Worm (Caenorhabditis elegans) whole organism, L2 larva: ENCODE results near the gene far-5.

Experiments
- ZK546.5 ChIP-seq: sonication (generic microtip); optimal IDR thresholded peaks from 2 replicates; lab custom pipeline; 2017; ENCODE audit warnings: missing biosample characterization, missing genetic modification characterization
- alr-1 ChIP-seq: fragments of 150-350 bp; optimal IDR thresholded peaks from 2 replicates; lab custom pipeline; 2014; ENCODE audit warnings: missing biosample characterization, missing genetic modification characterization
- ama-1 ChIP-seq: fragments of 150-350 bp; optimal IDR thresholded peaks from 2 replicates; lab custom pipeline; 2018; ENCODE audit warnings: inconsistent platforms
- ceh-82 ChIP-seq: fragments of 150-350 bp; optimal IDR thresholded peaks from 2 replicates; lab custom pipeline; 2014; ENCODE audit warnings: missing biosample characterization, missing genetic modification characterization
- fos-1 ChIP-seq: fragments of 150-350 bp; optimal IDR thresholded peaks from 2 replicates; lab custom pipeline; 2014; ENCODE audit warnings: missing biosample characterization, missing genetic modification characterization
- lin-13 ChIP-seq: fragments of 150-350 bp; optimal IDR thresholded peaks from 2 replicates; lab custom pipeline; 2014; ENCODE audit warnings: missing biosample characterization, missing genetic modification reagents, missing genetic modification characterization
- lin-39 ChIP-seq: fragments of 150-350 bp; optimal IDR thresholded peaks from 2 replicates; lab custom pipeline; 2014; ENCODE audit warnings: missing biosample characterization, missing genetic modification reagents, missing genetic modification characterization
- lsy-2 ChIP-seq, 2 experiments: fragments of 150-350 bp in 1 of 2; sonication (generic microtip) in 1 of 2; optimal IDR thresholded peaks; 2 replicates each; lab custom pipeline; 2014 to 2017; ENCODE audit warnings: missing biosample characterization in 2 of 2, missing genetic modification characterization in 2 of 2
- nhr-11 ChIP-seq: fragments of 150-350 bp; optimal IDR thresholded peaks from 2 replicates; lab custom pipeline; 2014; ENCODE audit warnings: missing biosample characterization, missing genetic modification characterization
- peb-1 ChIP-seq: fragments of 150-350 bp; optimal IDR thresholded peaks from 2 replicates; lab custom pipeline; 2014; ENCODE audit warnings: missing biosample characterization, missing genetic modification characterization
- sma-9 ChIP-seq, 2 experiments: fragments of 150-350 bp in 1 of 2; sonication (generic microtip) in 1 of 2; optimal IDR thresholded peaks; 2 replicates each; lab custom pipeline; 2014 to 2016; ENCODE audit warnings: missing genetic modification characterization in 2 of 2, mild to moderate bottlenecking in 1 of 2, missing biosample characterization in 1 of 2, missing compliant biosample characterization in 1 of 2, missing genetic modification reagents in 1 of 2, moderate library complexity in 1 of 2
- unc-39 ChIP-seq: fragments of 150-350 bp; optimal IDR thresholded peaks from 2 replicates; lab custom pipeline; 2014; ENCODE audit warnings: missing biosample characterization, missing genetic modification characterization
- unc-55 ChIP-seq: fragments of 150-350 bp; sonication (generic microtip); optimal IDR thresholded peaks from 3 replicates; lab custom pipeline; 2014; ENCODE audit warnings: missing biosample characterization, missing genetic modification reagents, missing genetic modification characterization
- ztf-11 ChIP-seq: sonication (generic microtip); optimal IDR thresholded peaks from 2 replicates; lab custom pipeline; 2017; ENCODE audit warnings: missing biosample characterization, missing genetic modification characterization

DNA sequence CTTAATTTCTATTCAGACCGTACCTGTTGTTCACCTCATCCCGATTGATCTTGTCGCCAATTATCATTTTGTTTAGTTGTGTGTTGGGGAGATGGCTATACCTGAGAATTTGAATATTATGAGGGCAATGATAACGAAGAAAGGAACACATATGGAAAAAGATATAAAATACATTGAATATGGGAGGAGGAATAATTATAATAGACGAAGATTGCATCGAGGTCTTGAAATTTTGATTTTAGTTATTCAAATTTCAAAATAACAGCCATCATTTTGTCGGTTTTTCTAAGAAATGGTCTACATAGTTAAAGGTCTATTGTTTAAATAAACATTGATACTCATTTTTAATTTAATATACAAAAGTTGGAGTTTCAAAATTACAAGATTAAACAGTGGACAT, 8.3 kb upstream of the far-5 start, which contains the start of gene shw-3:
- TF ChIP-seq ZK546.5 (no peak), alr-1 (tag; lab: Kevin White, UChicago) (no peak), unc-39 (tag; lab: Kevin White, UChicago) (no peak), ceh-82 (tag; lab: Kevin White, UChicago) (no peak), fos-1 (tag; lab: Kevin White, UChicago) (no peak), lin-39 (tag; lab: Kevin White, UChicago) (no peak), peb-1 (tag; lab: Kevin White, UChicago) (no peak), lsy-2 (tag; optimal IDR thresholded peaks at IDR 0.05; lab: Kevin White, UChicago) (no peak), nhr-11 (tag; lab: Kevin White, UChicago) (no peak), ama-1 (no peak), unc-55 (GFP tag; lab: Kevin White, UChicago) (no peak), ztf-11 (tag; lab: Kevin White, UChicago) (no peak), lin-13 (no peak), sma-9 (GFP tag; optimal IDR thresholded peaks at IDR 0.05; lab: Kevin White, UChicago) (no peak), sma-9 (tag; optimal IDR thresholded peaks at IDR 0.05; lab: Kevin White, UChicago) (no peak)
